Fruit fly (Drosophila melanogaster): ENCODE measurements around the gene CG6999.

Gene CG6999

DNA sequence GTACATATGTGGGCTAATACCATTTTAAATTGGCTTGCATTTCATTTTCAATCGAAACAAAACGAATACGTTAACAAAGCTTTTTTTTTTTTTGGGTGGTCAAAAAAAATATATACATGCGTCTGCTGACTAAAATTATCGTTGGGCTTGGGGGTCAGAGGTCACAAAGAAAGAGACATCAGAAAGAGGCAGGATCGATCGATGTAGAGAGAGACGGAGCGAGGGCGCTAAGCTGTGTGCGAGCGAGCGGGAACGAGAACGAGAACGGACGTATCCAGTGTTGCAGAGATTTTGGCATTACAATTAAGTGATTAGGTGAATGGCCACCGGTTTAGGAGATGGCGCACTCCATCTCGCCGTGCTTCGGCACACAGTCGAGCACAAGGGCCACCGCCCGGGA, 5.7 kb downstream of the CG6999 start:
- no peak for TF ChIP-seq dl (GFP tag; optimal IDR thresholded peaks at IDR 0.05; ENCODE audit: insufficient read depth in 1 of 2, partially characterized antibody in 2 of 2)
- TF ChIP-seq Jra (GFP tag; optimal IDR thresholded peaks at IDR 0.05) = no peak
- no peak for TF ChIP-seq Sp1 (GFP tag; optimal IDR thresholded peaks at IDR 0.05)
- TF ChIP-seq br (GFP tag; optimal IDR thresholded peaks at IDR 0.05) = no peak
- TF ChIP-seq tai (GFP tag; optimal IDR thresholded peaks at IDR 0.05) = no peak
- no peak for TF ChIP-seq lola (GFP tag; optimal IDR thresholded peaks at IDR 0.05)
- no peak for TF ChIP-seq dmrt93B (GFP tag; optimal IDR thresholded peaks at IDR 0.05)
- no peak for TF ChIP-seq GATAd (GFP tag; optimal IDR thresholded peaks at IDR 0.05)
- no peak for TF ChIP-seq fru (GFP tag; optimal IDR thresholded peaks at IDR 0.05)
- no peak for TF ChIP-seq Mio (GFP tag; optimal IDR thresholded peaks at IDR 0.05)

DNA sequence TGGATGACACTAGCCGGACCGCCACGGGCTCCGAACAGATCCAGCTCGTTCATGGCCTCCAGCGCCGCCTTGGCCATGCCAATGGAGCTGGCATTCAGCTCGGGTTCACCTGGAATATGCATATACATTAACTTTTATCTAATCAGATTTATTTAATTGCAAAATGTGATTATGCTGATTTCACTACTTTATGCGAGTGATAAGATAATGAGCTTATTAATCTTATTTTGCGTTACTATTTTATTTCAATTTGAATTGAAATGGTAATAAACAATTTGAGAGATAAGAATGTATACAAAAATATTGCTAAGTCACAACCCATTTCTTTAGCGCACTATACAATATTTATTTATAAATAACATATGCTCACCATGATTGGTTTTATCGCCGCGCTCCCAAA, 14.0 kb downstream of the CG6999 start:
- TF ChIP-seq CG32264 (GFP tag; optimal IDR thresholded peaks at IDR 0.05) (no peak), Jra (GFP tag; optimal IDR thresholded peaks at IDR 0.05) (no peak), dl (GFP tag; optimal IDR thresholded peaks at IDR 0.05; ENCODE audit: insufficient read depth in 1 of 2, partially characterized antibody in 2 of 2) (no peak), Sp1 (GFP tag; optimal IDR thresholded peaks at IDR 0.05) (no peak), CrebA (GFP tag; optimal IDR thresholded peaks at IDR 0.05; ENCODE audit: borderline replicate concordance) (no peak)

DNA sequence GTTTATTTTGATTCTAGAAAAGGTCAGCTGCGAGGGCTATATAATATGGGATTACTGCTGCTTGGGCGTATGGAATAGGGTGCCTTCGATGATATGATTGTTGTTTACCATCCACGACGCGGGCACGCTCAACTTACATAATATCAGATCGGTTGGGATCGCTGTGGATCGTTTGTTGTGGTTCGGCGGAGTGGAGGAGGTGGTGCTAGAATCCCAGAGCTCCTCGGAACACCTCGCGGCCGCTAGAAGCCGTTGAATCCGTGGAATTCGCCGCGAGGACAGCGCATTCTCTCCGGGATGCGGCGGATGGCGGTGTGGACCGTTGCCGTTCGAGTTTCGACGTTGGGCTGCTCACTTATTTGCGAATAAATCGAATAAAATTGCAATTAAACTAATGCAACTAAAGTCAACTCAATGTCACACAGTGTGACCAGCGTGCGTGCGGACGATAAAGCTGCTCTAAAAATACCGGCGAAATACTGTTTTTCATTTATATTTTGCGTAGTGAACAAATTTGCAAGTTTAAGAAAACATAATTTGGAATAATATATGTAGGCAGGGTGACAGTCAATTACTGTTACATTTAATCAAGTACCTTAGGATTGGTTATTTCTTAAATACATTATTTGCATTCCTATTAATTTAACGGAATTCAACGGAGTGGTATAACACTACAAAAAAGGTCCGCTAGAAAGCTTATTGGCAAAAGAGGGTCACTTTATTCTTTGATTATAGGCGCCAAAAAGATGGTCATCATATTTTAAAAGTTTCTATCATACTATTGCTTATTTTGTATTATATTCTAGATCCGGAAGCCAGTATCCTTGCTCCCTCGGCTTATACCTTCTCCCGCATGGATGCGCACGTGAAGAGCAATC, 15.4 kb downstream of the CG6999 start, which contains the start of gene CG7766:
Gene CG7766 (minus strand): TSS at position 432 of the 878 bp plus-strand sequence.
- TF ChIP-seq Vsx2 (GFP tag; optimal IDR thresholded peaks at IDR 0.05; ENCODE audit: partially characterized antibody) (no peak), brk (GFP tag; optimal IDR thresholded peaks at IDR 0.05) (no peak), sage (GFP tag; optimal IDR thresholded peaks at IDR 0.05) (no peak), Mio (GFP tag; optimal IDR thresholded peaks at IDR 0.05) (no peak), CG9705 (GFP tag; optimal IDR thresholded peaks at IDR 0.05) (no peak), usp (GFP tag; optimal IDR thresholded peaks at IDR 0.05) (no peak), sv (GFP tag; optimal IDR thresholded peaks at IDR 0.05) (no peak), ey (GFP tag; optimal IDR thresholded peaks at IDR 0.05) (no peak), rgr (GFP tag; optimal IDR thresholded peaks at IDR 0.05) (no peak), pan (optimal IDR thresholded peaks at IDR 0.05) (no peak), Jra (GFP tag; optimal IDR thresholded peaks at IDR 0.05) (no peak), dl (GFP tag; optimal IDR thresholded peaks at IDR 0.05; ENCODE audit: insufficient read depth in 1 of 2, partially characterized antibody in 2 of 2) (no peak), dmrt93B (GFP tag; optimal IDR thresholded peaks at IDR 0.05) (no peak), Dif (GFP tag; optimal IDR thresholded peaks at IDR 0.05; ENCODE audit: partially characterized antibody) (no peak), br (GFP tag; optimal IDR thresholded peaks at IDR 0.05) (no peak), h (GFP tag; optimal IDR thresholded peaks at IDR 0.05) (no peak), Myc (optimal IDR thresholded peaks at IDR 0.05) (no peak), dsf (GFP tag; optimal IDR thresholded peaks at IDR 0.05; ENCODE audit: borderline replicate concordance) (no peak), jim (GFP tag; optimal IDR thresholded peaks at IDR 0.05) (no peak), lola (GFP tag; optimal IDR thresholded peaks at IDR 0.05) (no peak)

DNA sequence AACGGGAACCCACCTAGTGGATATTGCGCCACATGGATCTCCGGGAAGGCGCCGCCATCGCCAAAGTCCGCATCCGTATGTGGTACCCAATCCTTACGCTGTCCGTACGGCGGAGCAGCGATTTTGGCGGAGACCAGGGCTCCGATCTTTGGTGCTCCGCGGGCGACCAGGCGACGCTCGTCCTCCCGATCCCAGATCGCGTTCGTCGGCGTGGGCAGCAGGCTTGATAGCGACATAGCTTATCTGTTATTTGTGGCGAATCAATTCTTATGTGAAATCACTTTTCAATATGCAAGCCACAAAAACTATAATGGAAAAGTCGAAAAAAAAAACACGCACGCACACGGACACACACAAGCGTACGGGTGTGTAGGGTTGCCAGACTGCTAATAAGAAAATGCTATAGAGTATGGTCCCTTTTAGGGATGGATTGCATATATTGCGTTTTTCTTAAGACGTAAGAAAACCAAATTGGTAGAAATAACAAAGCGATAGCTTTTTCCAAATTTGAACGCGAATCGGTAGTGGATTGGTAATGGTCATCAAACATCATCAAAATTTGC, 18.1 kb downstream of the CG6999 start, which contains the start of gene Bx42:
Gene Bx42 (minus strand): TSS at position 393 of the 563 bp plus-strand sequence.
- TF ChIP-seq Sp1 (GFP tag; optimal IDR thresholded peaks at IDR 0.05) (no peak), woc (GFP tag; optimal IDR thresholded peaks at IDR 0.05) (peak; percentile 50), sv (GFP tag; optimal IDR thresholded peaks at IDR 0.05) (peak; percentile 1)

DNA sequence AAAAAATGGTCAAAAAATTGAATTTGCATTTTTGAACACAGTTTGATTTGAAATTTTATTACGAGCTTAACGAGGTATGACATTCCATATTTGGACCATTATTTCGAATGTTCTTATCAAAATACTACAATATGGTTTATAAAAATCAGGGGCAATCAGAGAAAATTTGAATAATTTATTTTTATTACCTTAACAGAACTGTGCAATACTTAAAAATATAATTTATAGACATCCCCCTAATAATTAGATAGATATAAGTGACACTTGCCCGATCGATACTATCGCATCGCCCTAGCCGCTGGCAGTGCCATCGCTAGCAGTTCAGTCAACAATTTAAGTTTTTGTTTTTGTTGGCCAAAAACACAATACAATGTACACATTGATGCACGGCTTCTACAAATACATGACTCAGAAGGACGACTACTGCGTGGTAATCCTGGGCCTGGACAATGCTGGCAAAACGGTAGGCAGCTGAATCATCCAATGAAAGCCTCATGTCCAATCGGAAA, 18.7 kb downstream of the CG6999 start, which contains the start of gene Arfrp1:
Gene Arfrp1 (plus strand): TSS at position 295 of the 509 bp plus-strand sequence.
- TF ChIP-seq CG32264 (GFP tag; optimal IDR thresholded peaks at IDR 0.05) (no peak), brk (GFP tag; optimal IDR thresholded peaks at IDR 0.05) (no peak), OdsH (GFP tag; optimal IDR thresholded peaks at IDR 0.05) (no peak), Vsx2 (GFP tag; optimal IDR thresholded peaks at IDR 0.05; ENCODE audit: partially characterized antibody) (no peak), sage (GFP tag; optimal IDR thresholded peaks at IDR 0.05) (no peak), Rel (GFP tag; optimal IDR thresholded peaks at IDR 0.05) (no peak), Rel (tag; optimal IDR thresholded peaks at IDR 0.05) (peak; percentile 9), Myc (optimal IDR thresholded peaks at IDR 0.05) (peak; percentile 20), sv (GFP tag; optimal IDR thresholded peaks at IDR 0.05) (peak; percentile 5), Jra (GFP tag; optimal IDR thresholded peaks at IDR 0.05) (peak; percentile 42), h (GFP tag; optimal IDR thresholded peaks at IDR 0.05) (peak; percentile 2), Abd-B (GFP tag; optimal IDR thresholded peaks at IDR 0.05) (no peak), Dfd (GFP tag; optimal IDR thresholded peaks at IDR 0.05) (no peak), woc (GFP tag; optimal IDR thresholded peaks at IDR 0.05) (peak; percentile 35), psq (GFP tag; optimal IDR thresholded peaks at IDR 0.05) (no peak), br (GFP tag; optimal IDR thresholded peaks at IDR 0.05) (no peak), dmrt93B (GFP tag; optimal IDR thresholded peaks at IDR 0.05) (no peak), HLH106 (tag; optimal IDR thresholded peaks at IDR 0.05) (peak; percentile 53), Mio (GFP tag; optimal IDR thresholded peaks at IDR 0.05) (no peak), ey (GFP tag; optimal IDR thresholded peaks at IDR 0.05) (peak; percentile 34)

All from whole organism, wandering third instar larva.